Worm (Caenorhabditis elegans) whole organism, late embryonic: ENCODE data around the gene C14B1.2.

ENCODE experiments used
- F13H6.1 ChIP-seq: sonication (generic microtip); optimal IDR thresholded peaks from 2 replicates; lab custom pipeline; 2016; ENCODE audit warnings: missing genetic modification characterization, missing compliant biosample characterization
- K02D7.2 ChIP-seq: sonication (generic microtip); optimal IDR thresholded peaks from 2 replicates; lab custom pipeline; 2017; ENCODE audit warnings: mild to moderate bottlenecking, missing genetic modification characterization, missing compliant biosample characterization
- K09A11.1 ChIP-seq: sonication (generic microtip); optimal IDR thresholded peaks from 2 replicates; lab custom pipeline; 2017; ENCODE audit warnings: antibody characterized with exemption, mild to moderate bottlenecking, missing genetic modification characterization, missing compliant biosample characterization; ENCODE audit not compliant: insufficient read depth
- T23F11.4 ChIP-seq: fragments of 200-800 bp; sonication (Bioruptor generic); optimal IDR thresholded peaks from 2 replicates; lab custom pipeline; 2018; ENCODE audit warnings: mild to moderate bottlenecking, missing genetic modification characterization, missing compliant biosample characterization
- ahr-1 ChIP-seq: sonication (generic microtip); optimal IDR thresholded peaks from 2 replicates; lab custom pipeline; 2016; ENCODE audit warnings: missing genetic modification characterization, missing compliant biosample characterization
- ceh-14 ChIP-seq: sonication (generic microtip); optimal IDR thresholded peaks from 2 replicates; lab custom pipeline; 2016; ENCODE audit warnings: missing genotype, missing genetic modification characterization, missing compliant biosample characterization
- ceh-18 ChIP-seq: sonication (generic microtip); optimal IDR thresholded peaks from 2 replicates; lab custom pipeline; 2016; ENCODE audit warnings: missing genetic modification characterization, missing compliant biosample characterization
- ceh-2 ChIP-seq: sonication (generic microtip); optimal IDR thresholded peaks from 2 replicates; lab custom pipeline; 2016; ENCODE audit warnings: missing genotype, missing genetic modification characterization, missing compliant biosample characterization
- ceh-22 ChIP-seq: sonication (generic microtip); optimal IDR thresholded peaks from 2 replicates; lab custom pipeline; 2017; ENCODE audit warnings: missing biosample characterization, missing genetic modification characterization
- ceh-31 ChIP-seq: sonication (generic microtip); optimal IDR thresholded peaks from 2 replicates; lab custom pipeline; 2016; ENCODE audit warnings: missing genetic modification characterization, missing compliant biosample characterization
- ceh-34 ChIP-seq: sonication (generic microtip); optimal IDR thresholded peaks from 2 replicates; lab custom pipeline; 2016; ENCODE audit warnings: mild to moderate bottlenecking, missing genetic modification characterization, missing compliant biosample characterization
- ceh-48 ChIP-seq: sonication (generic microtip); optimal IDR thresholded peaks from 2 replicates; lab custom pipeline; 2016; ENCODE audit warnings: missing genetic modification characterization, inconsistent platforms, missing compliant biosample characterization
- ceh-6 ChIP-seq: fragments of 200-800 bp; sonication (Bioruptor generic); optimal IDR thresholded peaks from 2 replicates; lab custom pipeline; 2018; ENCODE audit warnings: mild to moderate bottlenecking, missing genetic modification characterization, missing compliant biosample characterization
- ceh-9 ChIP-seq: sonication (generic microtip); optimal IDR thresholded peaks from 2 replicates; lab custom pipeline; 2016; ENCODE audit warnings: mild to moderate bottlenecking, missing genetic modification characterization, inconsistent platforms, missing compliant biosample characterization
- che-1 ChIP-seq: sonication (generic microtip); optimal IDR thresholded peaks from 2 replicates; lab custom pipeline; 2016; ENCODE audit warnings: mild to moderate bottlenecking, missing genetic modification characterization, missing compliant biosample characterization
- elt-2 ChIP-seq: sonication (generic microtip); optimal IDR thresholded peaks from 2 replicates; lab custom pipeline; 2016; ENCODE audit warnings: missing genetic modification reagents, missing genetic modification characterization, missing compliant biosample characterization
- elt-4 ChIP-seq: sonication (generic microtip); optimal IDR thresholded peaks from 2 replicates; lab custom pipeline; 2016; ENCODE audit warnings: missing genetic modification characterization, missing compliant biosample characterization
- ets-4 ChIP-seq: sonication (generic microtip); optimal IDR thresholded peaks from 2 replicates; lab custom pipeline; 2016; ENCODE audit warnings: missing genetic modification characterization, missing compliant biosample characterization
- fax-1 ChIP-seq: sonication (generic microtip); optimal IDR thresholded peaks from 2 replicates; lab custom pipeline; 2016; ENCODE audit warnings: missing genotype, missing genetic modification characterization, missing compliant biosample characterization
- fkh-10 ChIP-seq: fragments of 150-350 bp; optimal IDR thresholded peaks from 2 replicates; lab custom pipeline; 2014; ENCODE audit warnings: missing biosample characterization, missing genetic modification reagents, missing genetic modification characterization
- fkh-6 ChIP-seq: sonication (generic microtip); optimal IDR thresholded peaks from 2 replicates; lab custom pipeline; 2016; ENCODE audit warnings: missing genetic modification characterization, missing compliant biosample characterization
- gmeb-2 ChIP-seq: sonication (generic microtip); optimal IDR thresholded peaks from 2 replicates; lab custom pipeline; 2016; ENCODE audit warnings: missing genetic modification characterization, inconsistent platforms, missing compliant biosample characterization
- hlh-13 ChIP-seq: fragments of 200-800 bp; sonication (Bioruptor generic); optimal IDR thresholded peaks from 2 replicates; lab custom pipeline; 2018; ENCODE audit warnings: mild to moderate bottlenecking, missing genetic modification characterization, missing compliant biosample characterization
- hlh-15 ChIP-seq: sonication (generic microtip); optimal IDR thresholded peaks from 2 replicates; lab custom pipeline; 2016; ENCODE audit warnings: missing genetic modification characterization, missing compliant biosample characterization
- hlh-30 ChIP-seq: sonication (generic microtip); optimal IDR thresholded peaks from 2 replicates; lab custom pipeline; 2017; ENCODE audit warnings: antibody characterized with exemption, missing genetic modification characterization, missing compliant biosample characterization; ENCODE audit not compliant: insufficient read depth
- hlh-6 ChIP-seq: sonication (generic microtip); optimal IDR thresholded peaks from 2 replicates; lab custom pipeline; 2016; ENCODE audit warnings: missing genotype, missing genetic modification characterization, missing compliant biosample characterization
- madf-2 ChIP-seq: sonication (generic microtip); optimal IDR thresholded peaks from 2 replicates; lab custom pipeline; 2017; ENCODE audit warnings: missing genetic modification characterization, missing compliant biosample characterization
- nfya-1 ChIP-seq: sonication (generic microtip); optimal IDR thresholded peaks from 2 replicates; lab custom pipeline; 2017; ENCODE audit warnings: missing genetic modification characterization, mild to moderate bottlenecking, missing compliant biosample characterization, antibody characterized with exemption, moderate library complexity
- nhr-232 ChIP-seq: sonication (generic microtip); optimal IDR thresholded peaks from 2 replicates; lab custom pipeline; 2016; ENCODE audit warnings: missing genetic modification characterization, missing compliant biosample characterization
- npax-4 ChIP-seq: sonication (generic microtip); optimal IDR thresholded peaks from 2 replicates; lab custom pipeline; 2016; ENCODE audit warnings: missing genetic modification characterization, missing compliant biosample characterization
- pag-3 ChIP-seq: sonication (generic microtip); optimal IDR thresholded peaks from 2 replicates; lab custom pipeline; 2016; ENCODE audit warnings: missing compliant biosample characterization, missing genetic modification characterization, borderline replicate concordance
- pax-1 ChIP-seq: fragments of 150-350 bp; optimal IDR thresholded peaks from 2 replicates; lab custom pipeline; 2014; ENCODE audit warnings: missing biosample characterization, missing genetic modification characterization
- pha-2 ChIP-seq: sonication (generic microtip); optimal IDR thresholded peaks from 2 replicates; lab custom pipeline; 2017; ENCODE audit warnings: mild to moderate bottlenecking, missing genetic modification characterization, missing compliant biosample characterization
- pha-4 ChIP-seq: fragments of 150-350 bp; optimal IDR thresholded peaks from 2 replicates; lab custom pipeline; 2018; ENCODE audit warnings: missing biosample characterization, missing genetic modification reagents, missing genetic modification characterization
- ref-2 ChIP-seq: sonication (generic microtip); optimal IDR thresholded peaks from 2 replicates; lab custom pipeline; 2016; ENCODE audit warnings: missing genetic modification characterization, missing compliant biosample characterization
- sox-2 ChIP-seq: fragments of 200-800 bp; sonication (Bioruptor generic); IDR thresholded peaks from 2 replicates; pipeline ENCODE4 v1.3.6; 2022; ENCODE audit warnings: missing genetic modification reagents, missing genetic modification characterization, missing compliant biosample characterization
- tbx-2 ChIP-seq: sonication (generic microtip); optimal IDR thresholded peaks from 2 replicates; lab custom pipeline; 2016; ENCODE audit warnings: missing genetic modification characterization, missing compliant biosample characterization
- ttx-3 ChIP-seq: sonication (generic microtip); optimal IDR thresholded peaks from 2 replicates; lab custom pipeline; 2016; ENCODE audit warnings: missing genetic modification reagents, missing genetic modification characterization, missing compliant biosample characterization
- unc-42 ChIP-seq: sonication (generic microtip); optimal IDR thresholded peaks from 2 replicates; lab custom pipeline; 2016; ENCODE audit warnings: missing genotype, missing genetic modification characterization, missing compliant biosample characterization
- unc-55 ChIP-seq: sonication (generic microtip); optimal IDR thresholded peaks from 2 replicates; lab custom pipeline; 2017; ENCODE audit warnings: missing biosample characterization, missing genetic modification reagents, missing genetic modification characterization
- ztf-16 ChIP-seq: sonication (generic microtip); optimal IDR thresholded peaks from 2 replicates; lab custom pipeline; 2017; ENCODE audit warnings: missing genetic modification characterization, missing compliant biosample characterization

Gene C14B1.2

DNA sequence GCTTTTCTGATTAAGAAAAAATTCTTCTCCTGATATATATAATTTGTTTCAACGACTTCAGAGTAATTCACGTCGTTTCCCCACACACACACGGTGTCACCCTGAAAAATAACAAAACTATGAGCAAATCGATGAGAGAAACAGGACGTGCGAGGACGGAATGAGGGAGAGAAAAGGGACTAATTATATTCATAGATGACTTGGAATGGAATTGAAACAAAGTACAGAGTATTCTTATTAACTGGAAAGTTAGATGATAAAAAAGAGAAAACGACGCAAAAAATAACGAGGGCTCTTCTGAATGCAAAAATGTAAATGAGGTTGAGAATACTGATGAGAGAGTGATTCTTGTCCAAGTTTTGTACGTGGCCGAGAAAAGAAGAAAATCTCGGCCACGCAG lies 31.7 kb upstream of the C14B1.2 start, which contains the start of gene C46F11.6:
C46F11.6 (minus strand) TSS at position 101 of the 400 bp plus-strand sequence.
- no peak for TF ChIP-seq hlh-15 (tag; lab: Kevin White, UChicago)
- TF ChIP-seq, all 69 proteins: peak for 0

DNA sequence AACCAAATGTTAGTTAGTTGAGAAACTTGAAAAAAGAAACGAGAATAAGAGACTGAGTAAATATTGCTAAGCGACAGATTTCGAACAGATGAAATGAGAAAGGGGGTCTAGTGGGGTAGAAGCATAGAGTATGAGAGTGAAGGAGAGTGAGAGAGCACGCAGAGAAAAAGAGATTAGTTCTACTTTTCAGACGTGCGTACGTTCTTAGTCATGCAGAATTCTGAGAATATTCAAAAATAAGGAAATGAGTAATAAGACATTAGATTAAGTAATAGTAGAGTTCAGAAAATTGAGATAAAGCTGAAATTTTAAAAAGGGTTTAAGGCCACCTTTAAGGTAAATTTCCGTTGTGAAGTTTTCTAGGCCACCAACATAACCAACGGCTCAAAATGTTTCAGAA lies 31.1 kb upstream of the C14B1.2 start:
- TF ChIP-seq K02D7.2, result no peak
- peak; percentile 15 for TF ChIP-seq pax-1
- TF ChIP-seq hlh-30, result no peak
- TF ChIP-seq ttx-3, result no peak
- no peak for TF ChIP-seq pag-3
- TF ChIP-seq nhr-232 (tag; lab: Kevin White, UChicago), result no peak
- TF ChIP-seq npax-4 (tag; lab: Kevin White, UChicago), result no peak
- TF ChIP-seq, all 69 proteins: peak for 1

DNA sequence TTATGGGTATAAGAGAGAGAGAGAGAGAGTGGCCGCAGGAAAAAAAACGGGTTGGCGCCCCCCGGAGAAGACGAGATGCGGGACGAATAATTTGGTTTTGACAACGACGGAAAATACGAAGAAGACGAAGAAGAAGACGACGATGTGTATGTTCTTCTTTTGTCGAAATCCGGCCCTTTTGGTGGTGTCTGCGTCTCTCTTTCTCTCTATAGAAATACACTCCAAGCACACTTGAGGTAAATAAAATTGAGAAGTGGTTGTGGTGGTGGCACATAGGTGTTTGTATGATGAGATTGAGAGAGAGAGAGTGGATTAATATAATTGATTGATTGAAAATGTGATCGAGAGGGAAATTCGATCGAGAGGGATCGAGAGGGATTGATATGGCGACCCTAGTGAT lies 29.2 kb upstream of the C14B1.2 start:
- TF ChIP-seq sox-2 (GFP tag; lab: Robert Waterston, UW) (no peak), ceh-22 (peak; percentile 43), ceh-34 (tag; lab: Kevin White, UChicago) (peak; percentile 5), ceh-9 (no peak), pha-4 (tag; lab: Kevin White, UChicago) (no peak), unc-42 (tag; lab: Kevin White, UChicago) (peak; percentile 79), ceh-31 (tag; lab: Kevin White, UChicago) (peak; percentile 21), hlh-15 (tag; lab: Kevin White, UChicago) (no peak), T23F11.4 (no peak), nfya-1 (peak; percentile 2), ztf-16 (no peak), fkh-10 (GFP tag; lab: Kevin White, UChicago) (no peak)

DNA sequence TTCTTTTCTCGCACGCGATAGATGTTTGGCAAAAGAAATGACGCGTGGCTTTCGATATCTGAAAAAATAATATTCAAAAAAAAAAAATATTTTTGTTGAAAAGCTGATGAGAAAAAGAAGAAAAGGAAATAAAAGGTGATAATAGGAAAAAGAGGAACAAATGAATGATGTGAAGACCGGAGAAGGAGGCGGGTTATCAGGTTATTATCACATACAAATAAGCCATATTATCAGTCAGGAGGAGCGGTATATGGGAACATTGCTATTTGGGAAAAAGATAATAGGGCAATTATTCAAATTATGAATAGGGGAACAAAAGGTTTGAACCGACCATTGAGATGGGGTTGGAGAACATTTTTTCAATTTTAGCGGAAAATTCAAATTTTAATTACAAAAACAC lies 27.9 kb upstream of the C14B1.2 start:
- TF ChIP-seq elt-2 (tag; lab: Kevin White, UChicago), result peak; percentile 89
- TF ChIP-seq madf-2 (tag; lab: Kevin White, UChicago), result no peak
- no peak for TF ChIP-seq ttx-3

DNA sequence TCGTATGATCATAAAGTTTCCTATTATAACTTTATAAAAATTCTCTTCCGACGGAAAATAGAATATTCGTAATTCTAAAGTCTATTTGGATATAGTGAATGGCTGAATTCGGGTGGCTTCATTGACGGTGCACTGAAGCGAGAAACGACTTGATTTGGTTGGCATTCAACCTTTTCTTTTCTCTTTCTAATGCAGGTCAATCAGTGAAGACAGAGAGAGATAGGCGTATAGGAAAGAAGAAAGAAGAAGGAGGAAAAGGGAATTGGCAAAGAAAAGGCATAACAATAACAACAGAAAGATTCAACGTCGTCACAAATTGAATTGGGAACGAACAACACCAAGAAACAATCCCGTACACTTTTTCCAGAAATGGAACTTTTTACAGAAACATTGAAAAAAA lies 26.6 kb upstream of the C14B1.2 start:
- peak; percentile 14 for TF ChIP-seq ceh-31 (tag; lab: Kevin White, UChicago)
- no peak for TF ChIP-seq ceh-6 (GFP tag; lab: Kevin White, UChicago)

DNA sequence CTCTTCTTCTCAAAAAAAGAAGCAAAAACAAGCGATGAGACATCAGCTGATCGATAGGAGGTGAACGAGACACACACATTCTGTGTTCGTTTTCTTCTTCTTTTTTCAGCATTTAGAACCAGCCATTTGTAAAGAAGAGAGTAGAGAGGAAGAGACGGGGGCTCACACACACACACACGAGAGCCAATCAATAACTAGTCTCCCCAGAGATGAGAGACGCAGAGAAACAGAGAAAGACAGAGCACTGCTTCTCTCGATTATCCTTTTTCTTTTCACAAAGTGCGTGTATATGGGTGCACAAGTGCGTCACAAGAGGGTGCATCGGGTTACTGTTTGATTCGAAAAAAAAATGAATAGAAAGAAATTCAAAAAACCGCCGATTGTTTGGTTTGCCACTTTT lies 24.7 kb upstream of the C14B1.2 start:
- TF ChIP-seq fkh-6 (tag; lab: Kevin White, UChicago) (no peak), ceh-14 (no peak), ceh-34 (tag; lab: Kevin White, UChicago) (peak; percentile 64), unc-42 (tag; lab: Kevin White, UChicago) (peak; percentile 29), unc-55 (GFP tag; lab: Kevin White, UChicago) (peak; percentile 61), fkh-10 (GFP tag; lab: Kevin White, UChicago) (no peak), tbx-2 (tag; lab: Kevin White, UChicago) (peak; percentile 38), elt-2 (tag; lab: Kevin White, UChicago) (no peak), elt-4 (tag; lab: Kevin White, UChicago) (no peak), ceh-18 (tag; lab: Kevin White, UChicago) (peak; percentile 8), ceh-48 (tag; lab: Kevin White, UChicago) (peak; percentile 85), K09A11.1 (tag; lab: Kevin White, UChicago) (no peak), ceh-6 (GFP tag; lab: Kevin White, UChicago) (no peak), gmeb-2 (no peak), pax-1 (peak; percentile 48), ahr-1 (tag; lab: Kevin White, UChicago) (no peak), hlh-15 (tag; lab: Kevin White, UChicago) (no peak), hlh-13 (GFP tag; lab: Kevin White, UChicago) (no peak), ets-4 (tag; lab: Kevin White, UChicago) (no peak), ceh-2 (no peak), nfya-1 (peak; percentile 71), F13H6.1 (tag; lab: Kevin White, UChicago) (no peak), ref-2 (tag; lab: Kevin White, UChicago) (peak; percentile 28), che-1 (no peak), ceh-31 (tag; lab: Kevin White, UChicago) (peak; percentile 63), fax-1 (tag; lab: Kevin White, UChicago) (no peak), pha-4 (tag; lab: Kevin White, UChicago) (no peak), ttx-3 (no peak), T23F11.4 (no peak), hlh-6 (tag; lab: Kevin White, UChicago) (no peak), pag-3 (no peak), nhr-232 (tag; lab: Kevin White, UChicago) (no peak), pha-2 (tag; lab: Kevin White, UChicago) (no peak), npax-4 (tag; lab: Kevin White, UChicago) (no peak)
